Fruit fly (Drosophila melanogaster) whole organism, pupa: ENCODE measurements around the gene CG44098.

Source experiments
- CG10348 ChIP-seq: fragments of 200-800 bp; sonication (Bioruptor generic); IDR thresholded peaks from 2 replicates; pipeline ENCODE4 v1.3.6; 2022; ENCODE audit warnings: missing biosample characterization, missing genetic modification characterization
- CG12605 ChIP-seq: fragments of 200-800 bp; sonication (Bioruptor generic); IDR thresholded peaks from 2 replicates; pipeline ENCODE4 v1.3.6; 2022; ENCODE audit warnings: missing biosample characterization, missing genetic modification characterization
- CG13204 ChIP-seq: fragments of 200-800 bp; sonication (Bioruptor generic); optimal IDR thresholded peaks from 2 replicates; lab custom pipeline; 2018; ENCODE audit warnings: missing biosample characterization, mild to moderate bottlenecking, missing genetic modification characterization, moderate library complexity
- CG14655 ChIP-seq: fragments of 200-800 bp; sonication (Bioruptor generic); optimal IDR thresholded peaks from 3 replicates; lab custom pipeline; 2017; ENCODE audit warnings: mild to moderate bottlenecking, missing biosample characterization, missing genetic modification reagents, missing genetic modification characterization
- CG17806 ChIP-seq: fragments of 200-800 bp; sonication (Bioruptor generic); optimal IDR thresholded peaks from 2 replicates; lab custom pipeline; 2018; ENCODE audit warnings: missing biosample characterization, mild to moderate bottlenecking, missing genetic modification characterization, moderate library complexity
- CG32121 ChIP-seq: fragments of 200-800 bp; sonication (Bioruptor generic); IDR thresholded peaks from 2 replicates; pipeline ENCODE4 v1.3.6; 2022; ENCODE audit warnings: missing biosample characterization, missing genetic modification characterization
- CG34367 ChIP-seq: fragments of 200-800 bp; sonication (Bioruptor generic); optimal IDR thresholded peaks from 2 replicates; lab custom pipeline; 2018; ENCODE audit warnings: missing biosample characterization, mild to moderate bottlenecking, missing genetic modification characterization
- CG4496 ChIP-seq: fragments of 200-800 bp; sonication (Bioruptor generic); IDR thresholded peaks from 3 replicates; pipeline ENCODE4 v1.3.6; 2022; ENCODE audit warnings: missing biosample characterization, missing genetic modification characterization
- CG8159 ChIP-seq: fragments of 200-800 bp; sonication (Bioruptor generic); optimal IDR thresholded peaks from 3 replicates; lab custom pipeline; 2018; ENCODE audit warnings: missing biosample characterization, mild to moderate bottlenecking, missing genetic modification characterization, moderate library complexity
- CG8301 ChIP-seq: fragments of 200-800 bp; sonication (Bioruptor generic); optimal IDR thresholded peaks from 2 replicates; lab custom pipeline; 2018; ENCODE audit warnings: missing biosample characterization, mild to moderate bottlenecking, missing genetic modification characterization
- CG9948 ChIP-seq: fragments of 200-800 bp; sonication (Bioruptor generic); optimal IDR thresholded peaks from 2 replicates; lab custom pipeline; 2018; ENCODE audit warnings: missing biosample characterization, mild to moderate bottlenecking, missing genetic modification characterization, moderate library complexity
- EcR ChIP-seq: fragments of 200-800 bp; sonication (Bioruptor generic); optimal IDR thresholded peaks from 3 replicates; lab custom pipeline; 2019; ENCODE audit warnings: missing biosample characterization, missing genetic modification characterization, mild to moderate bottlenecking, moderate library complexity, missing genetic modification reagents
- Ets98B ChIP-seq: fragments of 200-800 bp; sonication (Bioruptor generic); IDR thresholded peaks from 2 replicates; pipeline ENCODE4 v1.3.6; 2022; ENCODE audit warnings: missing biosample characterization, missing genetic modification characterization
- Pif1A ChIP-seq: fragments of 200-800 bp; sonication (Bioruptor generic); optimal IDR thresholded peaks from 3 replicates; lab custom pipeline; 2016; ENCODE audit warnings: missing biosample characterization, missing genetic modification characterization
- Pif1B ChIP-seq: fragments of 200-800 bp; sonication (Bioruptor generic); optimal IDR thresholded peaks from 3 replicates; lab custom pipeline; 2016; ENCODE audit warnings: missing biosample characterization, missing genetic modification characterization
- Snoo ChIP-seq: fragments of 200-800 bp; sonication (Bioruptor generic); optimal IDR thresholded peaks from 3 replicates; lab custom pipeline; 2017; ENCODE audit warnings: missing biosample characterization, mild to moderate bottlenecking, missing genetic modification characterization, inconsistent platforms
- fd96Ca ChIP-seq: fragments of 200-800 bp; sonication (Bioruptor generic); IDR thresholded peaks from 3 replicates; pipeline ENCODE4 v1.3.6; 2022; ENCODE audit warnings: missing biosample characterization, missing genetic modification characterization
- gl ChIP-seq: fragments of 200-800 bp; sonication (Bioruptor generic); optimal IDR thresholded peaks from 2 replicates; lab custom pipeline; 2018; ENCODE audit warnings: missing biosample characterization, mild to moderate bottlenecking, missing genetic modification characterization
- rn ChIP-seq: fragments of 200-800 bp; sonication (Bioruptor generic); IDR thresholded peaks from 2 replicates; pipeline ENCODE4 v1.3.6; 2022; ENCODE audit warnings: missing biosample characterization, missing genetic modification characterization

Gene CG44098

DNA sequence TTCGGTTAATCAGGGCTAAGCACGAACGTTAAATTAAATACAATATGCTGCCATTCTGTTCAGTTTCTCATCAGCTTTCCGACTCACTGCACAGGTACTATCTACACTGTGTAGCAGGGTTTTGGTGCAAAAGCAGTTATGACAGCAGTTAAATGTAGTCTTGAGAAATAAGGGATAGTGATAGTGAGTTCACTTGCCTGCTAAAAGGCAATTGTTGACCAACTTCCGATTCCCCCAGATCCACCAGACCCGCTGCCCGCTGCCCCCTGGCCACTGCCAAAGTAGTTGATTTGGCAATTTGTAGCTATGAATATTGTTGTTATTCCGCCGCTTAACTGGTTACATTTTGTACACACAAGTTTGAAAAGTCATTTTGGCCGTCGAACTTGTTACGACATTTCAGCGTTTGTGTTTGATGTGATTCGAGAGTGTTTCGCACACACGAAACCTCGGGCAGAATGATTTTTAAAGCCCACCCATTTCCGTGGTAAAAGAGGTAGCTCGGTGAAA, 48.6 kb downstream of the CG44098 start:
- TF ChIP-seq CG4496 (GFP tag; lab: Robert Waterston, UW) (peak; percentile 59; the same call in 1 of the 3 replicates), CG17806 (tag; lab: Kevin White, UChicago) (no peak), CG12605 (GFP tag; lab: Robert Waterston, UW) (0 out of 2 replicates have a peak, but pooled peaks have one; percentile 15), CG34367 (tag; lab: Kevin White, UChicago) (no peak), Pif1B (GFP tag; lab: Kevin White, UChicago) (no peak), Pif1A (GFP tag; lab: Kevin White, UChicago) (no peak), CG13204 (GFP tag; lab: Kevin White, UChicago) (no peak), fd96Ca (GFP tag; lab: Robert Waterston, UW) (0 out of 3 replicates have a peak, but pooled peaks have one; percentile 42), CG32121 (GFP tag; lab: Robert Waterston, UW) (peak; percentile 65), Ets98B (GFP tag; lab: Robert Waterston, UW) (0 out of 2 replicates have a peak, but pooled peaks have one; percentile 20)

DNA sequence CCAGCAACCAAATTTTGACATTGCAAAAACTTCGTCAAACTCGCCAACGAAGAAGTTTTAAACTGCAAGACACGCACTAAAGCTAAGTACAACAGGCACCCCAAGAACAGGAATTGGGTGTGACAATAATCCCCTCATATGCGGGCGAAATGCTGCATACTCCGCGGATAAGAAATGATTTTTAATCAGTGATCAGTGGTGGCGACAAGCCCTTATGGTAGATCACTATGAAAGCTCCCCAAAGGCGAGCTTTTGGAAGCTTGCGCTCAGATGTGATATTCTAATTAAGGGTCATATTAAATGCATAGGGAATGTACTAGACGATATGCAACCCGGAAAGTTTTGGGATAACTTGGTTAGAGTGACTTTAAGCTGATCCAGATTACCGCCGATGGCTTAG, 55.4 kb downstream of the CG44098 start:
- TF ChIP-seq CG14655 (GFP tag; lab: Kevin White, UChicago) (no peak), CG10348 (GFP tag; lab: Robert Waterston, UW) (no peak), gl (no peak), CG34367 (tag; lab: Kevin White, UChicago) (no peak), CG17806 (tag; lab: Kevin White, UChicago) (no peak), rn (GFP tag; lab: Robert Waterston, UW) (no peak), Snoo (tag; lab: Kevin White, UChicago) (no peak), CG32121 (GFP tag; lab: Robert Waterston, UW) (no peak), EcR (GFP tag; lab: Kevin White, UChicago) (no peak)

DNA sequence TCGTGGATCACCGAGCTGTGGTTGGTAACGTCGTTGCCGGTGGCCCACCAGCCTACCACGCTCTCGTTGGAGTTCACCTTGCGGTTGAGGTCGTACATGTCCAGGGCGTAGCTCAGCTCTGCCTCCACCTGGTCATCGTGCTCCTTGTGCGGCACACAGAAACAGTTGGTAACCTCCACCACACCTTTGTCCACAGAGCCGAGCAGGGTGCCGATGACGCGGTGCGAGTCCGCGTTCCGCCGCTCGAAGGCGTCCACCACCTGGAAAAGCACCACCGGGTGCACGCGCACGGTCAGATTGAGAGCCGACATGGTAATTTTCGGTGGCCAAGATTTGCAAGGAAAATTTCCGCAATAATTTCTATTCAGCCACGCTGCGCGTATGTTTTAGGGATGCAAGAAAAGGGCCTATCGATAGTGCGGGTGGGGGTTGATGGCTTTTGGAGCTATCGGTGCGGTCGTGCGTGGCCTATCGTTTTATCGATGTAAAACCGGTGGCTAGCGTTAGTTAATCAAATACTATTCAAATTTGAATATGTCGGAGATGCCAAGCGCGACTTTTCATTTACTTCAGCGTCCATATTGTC, 59.1 kb downstream of the CG44098 start, which contains the start of gene eIF3f1:
TSS of gene eIF3f1 (minus strand) at position 408 of the 586 bp plus-strand sequence.
- no peak for TF ChIP-seq CG13204 (GFP tag; lab: Kevin White, UChicago)
- TF ChIP-seq Ets98B (GFP tag; lab: Robert Waterston, UW), result 0 out of 2 replicates have a peak, but pooled peaks have one; percentile 22
- peak; percentile 56 for TF ChIP-seq EcR (GFP tag; lab: Kevin White, UChicago)

DNA sequence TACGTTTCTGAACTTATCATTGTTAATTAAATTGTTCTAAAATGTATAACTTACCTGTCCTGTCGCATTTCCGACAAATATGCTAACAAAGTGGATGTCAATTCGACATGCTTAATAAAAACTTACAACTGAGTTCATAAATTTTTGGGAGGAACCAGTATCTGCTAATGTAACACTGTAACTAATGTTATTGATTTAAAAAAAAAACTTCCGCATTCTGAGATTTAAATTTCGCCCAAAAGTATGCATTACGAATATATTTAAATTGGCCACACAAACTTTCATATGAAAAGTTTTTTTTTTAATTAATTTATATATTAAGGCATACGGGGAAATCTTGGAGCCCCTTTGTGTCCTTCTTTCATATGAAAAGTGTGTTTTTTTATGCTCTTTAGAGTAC, 60.9 kb downstream of the CG44098 start:
- no peak for TF ChIP-seq CG8159 (tag; lab: Kevin White, UChicago)
- no peak for TF ChIP-seq CG8301
- TF ChIP-seq CG4496 (GFP tag; lab: Robert Waterston, UW), result no peak
- TF ChIP-seq Pif1A (GFP tag; lab: Kevin White, UChicago), result no peak
- TF ChIP-seq CG32121 (GFP tag; lab: Robert Waterston, UW), result no peak
- no peak for TF ChIP-seq fd96Ca (GFP tag; lab: Robert Waterston, UW)
- TF ChIP-seq EcR (GFP tag; lab: Kevin White, UChicago), result no peak

DNA sequence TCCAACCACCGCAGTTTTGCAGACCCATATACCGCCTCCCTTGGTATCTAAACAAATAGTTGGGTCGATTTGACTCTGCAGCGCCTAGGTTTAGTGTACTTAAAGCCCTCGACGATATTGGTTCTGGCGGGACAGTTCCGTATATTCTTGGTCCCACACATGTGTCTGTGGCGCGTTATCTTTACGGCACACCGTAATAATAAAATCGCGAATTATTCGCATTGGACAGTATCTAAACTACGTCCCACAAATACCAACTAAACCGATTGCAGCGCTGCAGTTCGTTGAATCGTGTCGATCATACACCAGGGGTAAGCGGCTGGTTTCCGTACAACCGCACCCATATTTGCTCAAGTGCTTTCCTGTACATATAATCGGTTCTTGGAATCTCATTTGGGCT, 66.9 kb downstream of the CG44098 start:
- TF ChIP-seq CG4496 (GFP tag; lab: Robert Waterston, UW) (0 out of 3 replicates have a peak, but pooled peaks have one; percentile 32), CG12605 (GFP tag; lab: Robert Waterston, UW) (no peak), CG8301 (no peak), gl (no peak), CG14655 (GFP tag; lab: Kevin White, UChicago) (no peak), CG9948 (no peak), CG17806 (tag; lab: Kevin White, UChicago) (no peak)

DNA sequence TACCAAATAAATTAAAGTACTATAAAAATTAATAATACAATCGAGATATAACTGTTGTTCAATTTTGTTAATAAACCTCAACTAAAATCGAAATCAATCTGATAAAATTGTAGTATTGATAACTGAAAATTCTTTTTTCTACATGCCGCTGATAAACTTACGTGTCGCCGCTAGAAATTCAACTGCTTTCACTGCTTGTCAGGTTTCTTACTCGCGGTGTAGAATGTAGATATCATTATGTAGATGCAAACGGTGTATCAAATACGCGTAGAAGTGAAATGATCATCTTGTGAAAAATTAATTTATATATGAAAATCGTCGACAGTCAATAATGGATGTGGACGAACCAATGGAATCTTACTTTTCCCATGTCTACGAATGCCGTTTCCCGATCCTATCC, 67.8 kb downstream of the CG44098 start:
- TF ChIP-seq CG14655 (GFP tag; lab: Kevin White, UChicago) (no peak), fd96Ca (GFP tag; lab: Robert Waterston, UW) (no peak), CG12605 (GFP tag; lab: Robert Waterston, UW) (no peak), Pif1A (GFP tag; lab: Kevin White, UChicago) (no peak), CG34367 (tag; lab: Kevin White, UChicago) (no peak)
